Worm (Caenorhabditis elegans) whole organism, L2 larva: ENCODE measurements around the gene pat-9.

Experiments
- C34F6.9 ChIP-seq: fragments of 150-350 bp; optimal IDR thresholded peaks from 2 replicates; lab custom pipeline; 2014; ENCODE audit warnings: missing biosample characterization, missing genetic modification characterization
- R02D3.7 ChIP-seq: fragments of 150-350 bp; optimal IDR thresholded peaks from 2 replicates; lab custom pipeline; 2014; ENCODE audit warnings: missing biosample characterization, missing genetic modification characterization
- ZK546.5 ChIP-seq: sonication (generic microtip); optimal IDR thresholded peaks from 2 replicates; lab custom pipeline; 2017; ENCODE audit warnings: missing biosample characterization, missing genetic modification characterization
- alr-1 ChIP-seq: fragments of 150-350 bp; optimal IDR thresholded peaks from 2 replicates; lab custom pipeline; 2014; ENCODE audit warnings: missing biosample characterization, missing genetic modification characterization
- aly-2 ChIP-seq: fragments of 150-350 bp; optimal IDR thresholded peaks from 2 replicates; lab custom pipeline; 2014; ENCODE audit warnings: missing biosample characterization, missing genetic modification characterization
- ama-1 ChIP-seq: fragments of 150-350 bp; optimal IDR thresholded peaks from 2 replicates; lab custom pipeline; 2018; ENCODE audit warnings: inconsistent platforms
- blmp-1 ChIP-seq: sonication (generic microtip); optimal IDR thresholded peaks from 2 replicates; lab custom pipeline; 2017; ENCODE audit warnings: missing genetic modification characterization, mild to moderate bottlenecking, missing compliant biosample characterization, antibody characterized with exemption, moderate library complexity; ENCODE audit not compliant: insufficient read depth
- ceh-16 ChIP-seq: fragments of 150-350 bp; optimal IDR thresholded peaks from 2 replicates; lab custom pipeline; 2014; ENCODE audit warnings: missing biosample characterization, missing genetic modification characterization
- ceh-82 ChIP-seq: fragments of 150-350 bp; optimal IDR thresholded peaks from 2 replicates; lab custom pipeline; 2014; ENCODE audit warnings: missing biosample characterization, missing genetic modification characterization
- crh-2 ChIP-seq: sonication (generic microtip); optimal IDR thresholded peaks from 2 replicates; lab custom pipeline; 2017; ENCODE audit warnings: missing biosample characterization, missing genetic modification characterization
- egl-27 ChIP-seq: sonication (generic microtip); optimal IDR thresholded peaks from 3 replicates; lab custom pipeline; 2017; ENCODE audit warnings: missing biosample characterization, missing genetic modification reagents, missing genetic modification characterization
- elt-1 ChIP-seq: fragments of 150-350 bp; optimal IDR thresholded peaks from 2 replicates; lab custom pipeline; 2014; ENCODE audit warnings: missing biosample characterization, missing genetic modification characterization
- fos-1 ChIP-seq: fragments of 150-350 bp; optimal IDR thresholded peaks from 2 replicates; lab custom pipeline; 2014; ENCODE audit warnings: missing biosample characterization, missing genetic modification characterization
- gmeb-1 ChIP-seq: fragments of 150-350 bp; optimal IDR thresholded peaks from 2 replicates; lab custom pipeline; 2014; ENCODE audit warnings: missing biosample characterization, missing genetic modification characterization
- lin-11 ChIP-seq: fragments of 150-350 bp; sonication (generic microtip); optimal IDR thresholded peaks from 2 replicates; lab custom pipeline; 2014; ENCODE audit warnings: missing biosample characterization, missing genetic modification characterization, inconsistent platforms, mixed read lengths
- lin-13 ChIP-seq: fragments of 150-350 bp; optimal IDR thresholded peaks from 2 replicates; lab custom pipeline; 2014; ENCODE audit warnings: missing biosample characterization, missing genetic modification reagents, missing genetic modification characterization
- mab-5 ChIP-seq: fragments of 150-350 bp; optimal IDR thresholded peaks from 2 replicates; lab custom pipeline; 2014; ENCODE audit warnings: missing biosample characterization, missing genetic modification characterization
- mbf-1 ChIP-seq: sonication (generic microtip); optimal IDR thresholded peaks from 2 replicates; lab custom pipeline; 2017; ENCODE audit warnings: missing biosample characterization, missing genetic modification characterization
- mdl-1 ChIP-seq, 2 experiments: fragments of 150-350 bp in 1 of 2; sonication (generic microtip) in 1 of 2; optimal IDR thresholded peaks; 2 replicates each; lab custom pipeline; 2017; ENCODE audit warnings: missing biosample characterization in 2 of 2, missing genetic modification characterization in 2 of 2
- nhr-10 ChIP-seq: sonication (generic microtip); optimal IDR thresholded peaks from 2 replicates; lab custom pipeline; 2017; ENCODE audit warnings: missing biosample characterization, missing genetic modification characterization
- nhr-11 ChIP-seq: fragments of 150-350 bp; optimal IDR thresholded peaks from 2 replicates; lab custom pipeline; 2014; ENCODE audit warnings: missing biosample characterization, missing genetic modification characterization
- nhr-12 ChIP-seq: fragments of 150-350 bp; optimal IDR thresholded peaks from 2 replicates; lab custom pipeline; 2014; ENCODE audit warnings: missing biosample characterization, missing genetic modification characterization
- nhr-129 ChIP-seq: fragments of 150-350 bp; optimal IDR thresholded peaks from 2 replicates; lab custom pipeline; 2014; ENCODE audit warnings: missing biosample characterization, missing genetic modification characterization
- nhr-21 ChIP-seq: fragments of 150-350 bp; optimal IDR thresholded peaks from 2 replicates; lab custom pipeline; 2014; ENCODE audit warnings: missing biosample characterization, missing genetic modification characterization
- nhr-23 ChIP-seq: fragments of 150-350 bp; optimal IDR thresholded peaks from 2 replicates; lab custom pipeline; 2014; ENCODE audit warnings: missing biosample characterization, missing genetic modification reagents, missing genetic modification characterization
- nhr-6 ChIP-seq: fragments of 150-350 bp; optimal IDR thresholded peaks from 2 replicates; lab custom pipeline; 2014; ENCODE audit warnings: missing biosample characterization, missing genetic modification characterization
- nhr-77 ChIP-seq: fragments of 150-350 bp; optimal IDR thresholded peaks from 2 replicates; lab custom pipeline; 2014; ENCODE audit warnings: missing biosample characterization, missing genetic modification characterization
- peb-1 ChIP-seq: fragments of 150-350 bp; optimal IDR thresholded peaks from 2 replicates; lab custom pipeline; 2014; ENCODE audit warnings: missing biosample characterization, missing genetic modification characterization
- sem-4 ChIP-seq: fragments of 150-350 bp; optimal IDR thresholded peaks from 2 replicates; lab custom pipeline; 2014; ENCODE audit warnings: missing biosample characterization, missing genetic modification reagents, missing genetic modification characterization
- skn-1 ChIP-seq: sonication (generic microtip); optimal IDR thresholded peaks from 2 replicates; lab custom pipeline; 2017; ENCODE audit warnings: missing biosample characterization, missing genetic modification characterization
- unc-39 ChIP-seq: fragments of 150-350 bp; optimal IDR thresholded peaks from 2 replicates; lab custom pipeline; 2014; ENCODE audit warnings: missing biosample characterization, missing genetic modification characterization
- unc-62 ChIP-seq: fragments of 150-350 bp; optimal IDR thresholded peaks from 2 replicates; lab custom pipeline; 2014; ENCODE audit warnings: missing biosample characterization, missing genetic modification reagents, missing genetic modification characterization
- ztf-1 ChIP-seq: fragments of 200-800 bp; sonication (Bioruptor generic); conservative IDR thresholded peaks from 2 replicates; pipeline ENCODE4 v1.3.6; 2022; ENCODE audit warnings: missing genetic modification characterization, missing compliant biosample characterization
- ztf-11 ChIP-seq: sonication (generic microtip); optimal IDR thresholded peaks from 2 replicates; lab custom pipeline; 2017; ENCODE audit warnings: missing biosample characterization, missing genetic modification characterization

The pat-9 gene

DNA sequence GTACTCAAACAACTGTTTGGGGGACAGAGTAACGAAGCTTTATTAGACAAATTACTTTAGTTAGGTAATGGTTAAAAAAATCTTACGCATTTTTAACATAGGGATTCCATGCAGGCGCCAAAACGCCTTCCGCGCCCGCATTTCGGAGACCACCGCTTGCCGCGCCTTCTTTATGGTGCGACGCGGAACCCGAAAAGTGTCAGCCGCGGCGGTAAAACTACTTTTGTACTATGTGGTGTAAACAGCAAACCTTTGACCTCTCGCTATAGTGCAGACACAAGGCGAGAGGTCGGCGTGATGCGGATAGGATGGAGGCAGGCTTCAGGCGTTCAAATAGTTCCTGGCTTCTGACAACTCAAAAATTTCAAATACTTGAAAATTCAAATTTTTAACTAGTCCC lies 38.6 kb downstream of the pat-9 start:
- TF ChIP-seq nhr-6 (tag; lab: Kevin White, UChicago): no peak
- no peak for TF ChIP-seq ceh-16 (tag; lab: Kevin White, UChicago)
- no peak for TF ChIP-seq unc-62 (GFP tag; lab: Kevin White, UChicago)
- no peak for TF ChIP-seq R02D3.7
- TF ChIP-seq lin-11: no peak
- TF ChIP-seq nhr-21 (tag; lab: Kevin White, UChicago): no peak
- TF ChIP-seq nhr-23 (tag; lab: Kevin White, UChicago): no peak
- no peak for TF ChIP-seq ceh-82 (tag; lab: Kevin White, UChicago)
- TF ChIP-seq peb-1 (tag; lab: Kevin White, UChicago): no peak
- no peak for TF ChIP-seq ztf-1
- TF ChIP-seq unc-39: no peak
- TF ChIP-seq nhr-77: no peak
- TF ChIP-seq ama-1 (lab: Kevin White, UChicago): no peak
- TF ChIP-seq nhr-12 (tag; lab: Kevin White, UChicago): no peak
- TF ChIP-seq ztf-11 (tag; lab: Kevin White, UChicago): no peak
- no peak for TF ChIP-seq nhr-10 (tag; lab: Kevin White, UChicago)

- TF ChIP-seq unc-62 (GFP tag; lab: Kevin White, UChicago) (no peak), mab-5 (no peak), ceh-16 (tag; lab: Kevin White, UChicago) (no peak), ztf-1 (no peak), elt-1 (tag; lab: Kevin White, UChicago) (no peak), fos-1 (tag; lab: Kevin White, UChicago) (no peak), unc-39 (no peak), nhr-11 (tag; lab: Kevin White, UChicago) (no peak), skn-1 (tag; lab: Kevin White, UChicago) (no peak), gmeb-1 (tag; lab: Kevin White, UChicago) (no peak), crh-2 (tag; lab: Kevin White, UChicago) (no peak), blmp-1 (tag; lab: Kevin White, UChicago) (no peak), alr-1 (no peak), nhr-129 (tag; lab: Kevin White, UChicago) (no peak), aly-2 (no peak), nhr-77 (no peak), egl-27 (tag; lab: Kevin White, UChicago) (no peak)
- TF ChIP-seq, all 48 proteins: peak for 0
These were observed 42.7 kb downstream of the pat-9 start, which contains the start of gene ser-1 for ce11 chrX:16579303-16579795. ser-1 (plus strand) TSS chrX:16579745.

DNA sequence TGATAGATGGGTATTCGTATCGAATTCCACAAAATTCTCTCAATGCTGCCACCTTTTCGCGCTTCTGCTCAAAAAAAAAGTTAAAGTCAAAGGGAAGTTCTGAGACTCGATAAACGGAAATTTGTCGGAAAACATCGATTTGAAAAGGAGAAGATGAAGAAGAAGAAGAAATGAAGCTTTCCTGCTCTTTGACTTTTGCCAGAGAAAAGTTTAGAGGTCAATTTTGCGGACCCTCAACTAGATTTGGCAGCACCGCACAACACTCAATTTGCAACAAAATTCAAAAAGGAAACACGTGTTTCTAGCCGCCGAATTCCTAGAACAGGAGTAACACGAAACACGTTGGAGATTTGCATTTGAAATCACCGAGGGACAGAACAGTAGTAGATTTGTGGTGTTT lies 51.4 kb downstream of the pat-9 start:
- TF ChIP-seq egl-27 (tag; lab: Kevin White, UChicago) (no peak), sem-4 (tag; lab: Kevin White, UChicago) (no peak), alr-1 (no peak), R02D3.7 (no peak), mdl-1 (tag; optimal IDR thresholded peaks at IDR 0.05; lab: Kevin White, UChicago) (no peak), mab-5 (no peak), C34F6.9 (tag; lab: Kevin White, UChicago) (no peak), elt-1 (tag; lab: Kevin White, UChicago) (no peak), nhr-6 (tag; lab: Kevin White, UChicago) (no peak), mbf-1 (tag; lab: Kevin White, UChicago) (no peak), ZK546.5 (tag; lab: Kevin White, UChicago) (no peak), ceh-82 (tag; lab: Kevin White, UChicago) (no peak), gmeb-1 (tag; lab: Kevin White, UChicago) (no peak), blmp-1 (tag; lab: Kevin White, UChicago) (no peak), nhr-129 (tag; lab: Kevin White, UChicago) (no peak), ama-1 (lab: Kevin White, UChicago) (no peak), lin-13 (GFP tag; lab: Kevin White, UChicago) (no peak), skn-1 (tag; lab: Kevin White, UChicago) (no peak)
